Fruit fly (Drosophila melanogaster): ENCODE results near the gene alpha-Man-IIb.

The alpha-Man-IIb gene

DNA sequence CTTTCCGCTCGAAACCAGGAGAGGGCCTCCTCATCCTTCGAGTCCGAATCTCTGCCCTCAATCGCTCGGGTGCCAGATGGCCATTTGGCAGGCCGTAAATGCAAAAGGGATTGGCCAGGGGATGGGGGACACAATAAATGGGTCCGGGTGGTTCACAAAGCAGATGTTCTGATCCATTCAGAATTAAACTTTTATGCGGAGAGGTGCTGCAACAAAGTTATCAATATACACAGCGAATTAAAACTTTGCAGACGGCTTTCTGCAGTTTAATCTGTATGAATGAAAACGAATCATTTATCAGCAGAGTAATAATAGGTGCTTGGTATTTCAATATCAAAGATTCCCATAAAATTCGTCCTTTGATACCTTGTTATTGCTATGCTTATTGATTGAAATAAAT lies 3.3 kb downstream of the alpha-Man-IIb start (continued):
- no peak for TF ChIP-seq Sox15 (GFP tag; optimal IDR thresholded peaks at IDR 0.05)
- no peak for TF ChIP-seq dac (GFP tag; optimal IDR thresholded peaks at IDR 0.05)
- no peak for TF ChIP-seq CG6808 (GFP tag; optimal IDR thresholded peaks at IDR 0.05)
- TF ChIP-seq CG32006 (GFP tag; optimal IDR thresholded peaks at IDR 0.05): no peak

DNA sequence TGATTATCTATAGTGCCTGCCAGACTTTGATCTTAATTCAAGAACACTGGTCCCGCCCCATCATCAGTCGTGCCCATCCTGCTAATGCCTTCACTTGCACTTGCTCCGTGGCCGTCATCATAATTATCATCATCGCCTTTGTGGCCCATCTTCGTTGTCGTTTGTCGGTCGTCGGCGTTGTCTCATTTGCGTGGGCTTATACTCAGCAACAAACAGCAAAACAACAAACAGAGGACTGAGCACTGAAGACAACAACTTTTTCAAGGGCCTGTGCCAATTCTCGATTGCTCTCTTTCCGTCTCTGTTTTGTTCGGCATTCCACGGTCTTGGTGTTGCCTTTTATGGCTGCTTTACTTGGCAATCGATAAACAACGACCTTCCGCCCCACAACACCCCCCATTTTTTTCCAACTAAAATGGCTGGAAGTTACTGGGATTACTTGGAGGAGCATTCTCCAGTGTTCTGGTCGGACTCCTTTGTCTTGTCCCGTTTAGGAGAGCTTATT lies 3.9 kb downstream of the alpha-Man-IIb start:
- TF ChIP-seq CG6276 (GFP tag; optimal IDR thresholded peaks at IDR 0.05) (no peak), CG6163 (GFP tag; IDR thresholded peaks at IDR 0.05) (0 out of 3 replicates have a peak, but pooled peaks have one; percentile 17), CG9139 (GFP tag; optimal IDR thresholded peaks at IDR 0.05) (no peak), Blimp-1 (GFP tag; optimal IDR thresholded peaks at IDR 0.05) (peak; percentile 41), fd59A (GFP tag; optimal IDR thresholded peaks at IDR 0.05) (no peak), Sox15 (GFP tag; optimal IDR thresholded peaks at IDR 0.05) (no peak), CG11762 (GFP tag; optimal IDR thresholded peaks at IDR 0.05; ENCODE audit: insufficient read depth) (no peak)

DNA sequence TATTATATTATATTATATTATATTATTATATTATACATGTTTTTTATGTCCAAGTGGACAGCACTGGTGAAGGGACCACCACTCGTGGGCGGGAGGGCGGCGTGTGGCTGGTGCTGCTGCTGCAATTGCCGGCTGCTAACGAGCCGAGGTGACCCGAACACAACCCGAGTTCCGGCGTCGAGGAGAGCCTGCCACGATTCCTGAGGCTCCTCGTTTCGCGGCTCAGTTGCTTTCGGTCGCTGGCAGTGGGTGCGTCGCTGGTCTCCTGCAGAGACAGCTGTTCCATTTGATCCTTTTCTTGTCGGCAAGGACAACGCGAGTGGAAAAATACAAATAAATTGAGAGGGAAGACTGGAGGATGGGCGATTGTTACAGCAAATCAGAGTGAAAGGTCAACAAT lies 6.3 kb downstream of the alpha-Man-IIb start:
- TF ChIP-seq ss (GFP tag; optimal IDR thresholded peaks at IDR 0.05): peak in 1 of 2 experiments; percentile 46
- peak; percentile 17 for TF ChIP-seq CG3919 (GFP tag; optimal IDR thresholded peaks at IDR 0.05)
- no peak for TF ChIP-seq CG34406 (GFP tag; optimal IDR thresholded peaks at IDR 0.05)
- TF ChIP-seq Sox102F (GFP tag; optimal IDR thresholded peaks at IDR 0.05): peak; percentile 3
- TF ChIP-seq eg (GFP tag; IDR thresholded peaks at IDR 0.05): peak; percentile 12; the same call in 1 of the 3 replicates
- TF ChIP-seq CG11762 (GFP tag; optimal IDR thresholded peaks at IDR 0.05; ENCODE audit: insufficient read depth): no peak
- TF ChIP-seq Eip78C (GFP tag): peak; percentile 30

DNA sequence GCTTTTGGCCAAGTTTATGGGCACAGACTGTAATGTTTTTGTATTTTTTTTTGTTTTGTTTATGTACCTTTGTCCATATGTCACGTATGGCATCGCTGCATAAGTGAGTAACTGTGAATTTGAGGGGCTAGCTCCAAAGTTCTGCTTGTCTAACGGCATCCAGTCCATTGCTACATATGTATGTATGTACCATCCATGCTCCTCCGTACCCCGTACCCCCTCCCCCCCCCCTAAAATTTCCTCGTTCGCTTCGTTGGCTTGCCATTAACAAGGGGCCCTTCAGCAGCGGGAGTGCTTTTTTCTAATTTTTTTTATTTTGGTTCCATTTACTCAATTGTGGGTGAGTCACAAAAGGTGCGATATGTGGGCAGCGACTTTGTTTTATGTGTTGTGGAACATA lies 10.1 kb downstream of the alpha-Man-IIb start:
- no peak for TF ChIP-seq CG6854 (GFP tag; optimal IDR thresholded peaks at IDR 0.05)
- TF ChIP-seq CG11294 (GFP tag; IDR thresholded peaks at IDR 0.05): no peak
- TF ChIP-seq CG10669 (GFP tag; optimal IDR thresholded peaks at IDR 0.05): no peak
- no peak for TF ChIP-seq CG15336 (GFP tag; IDR thresholded peaks at IDR 0.05)
- TF ChIP-seq Hr38 (GFP tag; optimal IDR thresholded peaks at IDR 0.05): no peak

DNA sequence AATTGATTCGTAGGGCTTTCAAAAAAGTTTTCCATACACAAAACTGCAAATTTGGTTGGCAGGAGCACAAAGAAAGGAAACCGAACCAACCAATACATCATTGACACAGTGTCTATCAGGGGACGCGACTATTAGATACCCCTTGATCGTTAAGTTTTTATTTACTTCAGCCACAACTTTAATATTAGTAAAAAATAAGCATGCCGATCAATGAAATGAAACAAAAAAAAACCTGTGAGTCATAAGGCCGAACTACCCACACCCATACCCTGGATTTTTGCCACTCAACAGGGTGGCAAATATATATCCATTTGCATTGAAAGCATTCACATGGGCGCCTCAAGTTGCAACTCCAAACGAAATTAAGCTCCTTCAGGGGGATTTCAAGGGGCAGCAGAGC lies 12.2 kb downstream of the alpha-Man-IIb start:
- TF ChIP-seq Hr39 (GFP tag; optimal IDR thresholded peaks at IDR 0.05): peak; percentile 50
- TF ChIP-seq Lpt (GFP tag; optimal IDR thresholded peaks at IDR 0.05): no peak
- TF ChIP-seq CG4318 (GFP tag; optimal IDR thresholded peaks at IDR 0.05): no peak
- no peak for TF ChIP-seq dsx (GFP tag; optimal IDR thresholded peaks at IDR 0.05; ENCODE audit: poor library complexity, severe bottlenecking)
- TF ChIP-seq fd59A (GFP tag; optimal IDR thresholded peaks at IDR 0.05): no peak
- TF ChIP-seq svp (GFP tag): peak; percentile 39
- peak; percentile 39 for TF ChIP-seq Eip75B (GFP tag; optimal IDR thresholded peaks at IDR 0.05)
- TF ChIP-seq net (GFP tag; optimal IDR thresholded peaks at IDR 0.05): peak; percentile 26
- TF ChIP-seq CG11902 (GFP tag; optimal IDR thresholded peaks at IDR 0.05): no peak
- TF ChIP-seq eg (GFP tag; IDR thresholded peaks at IDR 0.05): peak; percentile 54; the same call in 1 of the 3 replicates
- no peak for TF ChIP-seq CG6276 (GFP tag; optimal IDR thresholded peaks at IDR 0.05)
- TF ChIP-seq Hr38 (GFP tag; optimal IDR thresholded peaks at IDR 0.05): no peak
- no peak for TF ChIP-seq dac (GFP tag; optimal IDR thresholded peaks at IDR 0.05)
- peak; percentile 29 for TF ChIP-seq CG6792 (GFP tag; optimal IDR thresholded peaks at IDR 0.05)
- peak; percentile 31 for TF ChIP-seq Met (GFP tag; optimal IDR thresholded peaks at IDR 0.05)
- TF ChIP-seq CG8319 (GFP tag; optimal IDR thresholded peaks at IDR 0.05): no peak
- peak; percentile 47 for TF ChIP-seq CG10631 (GFP tag; optimal IDR thresholded peaks at IDR 0.05)
- TF ChIP-seq OdsH (GFP tag; optimal IDR thresholded peaks at IDR 0.05): peak; percentile 47
- TF ChIP-seq ss (GFP tag; optimal IDR thresholded peaks at IDR 0.05): no peak
- TF ChIP-seq CG6163 (GFP tag; IDR thresholded peaks at IDR 0.05): peak; percentile 73
- no peak for TF ChIP-seq Sox15 (GFP tag; optimal IDR thresholded peaks at IDR 0.05)
- no peak for TF ChIP-seq CG8632 (GFP tag; optimal IDR thresholded peaks at IDR 0.05)
- TF ChIP-seq esn (GFP tag; optimal IDR thresholded peaks at IDR 0.05): peak; percentile 52
- TF ChIP-seq CG6808 (GFP tag; optimal IDR thresholded peaks at IDR 0.05): no peak
- TF ChIP-seq CG11762 (GFP tag; optimal IDR thresholded peaks at IDR 0.05; ENCODE audit: insufficient read depth): no peak
- TF ChIP-seq Hr4 (GFP tag; optimal IDR thresholded peaks at IDR 0.05): peak; percentile 57
- TF ChIP-seq Sox14 (GFP tag; optimal IDR thresholded peaks at IDR 0.05): no peak
- TF ChIP-seq Ets21C (GFP tag; optimal IDR thresholded peaks at IDR 0.05): peak; percentile 4
- peak; percentile 30 for TF ChIP-seq acj6 (GFP tag; optimal IDR thresholded peaks at IDR 0.05)
- no peak for TF ChIP-seq CG11294 (GFP tag; IDR thresholded peaks at IDR 0.05)
- no peak for TF ChIP-seq spab (GFP tag; optimal IDR thresholded peaks at IDR 0.05)
- peak; percentile 36; the same call in 1 of the 3 replicates for TF ChIP-seq CG8119 (GFP tag; IDR thresholded peaks at IDR 0.05)
